4 fruit fly cellular contexts compared by ENCODE assay signal in the genomic region with DNA sequence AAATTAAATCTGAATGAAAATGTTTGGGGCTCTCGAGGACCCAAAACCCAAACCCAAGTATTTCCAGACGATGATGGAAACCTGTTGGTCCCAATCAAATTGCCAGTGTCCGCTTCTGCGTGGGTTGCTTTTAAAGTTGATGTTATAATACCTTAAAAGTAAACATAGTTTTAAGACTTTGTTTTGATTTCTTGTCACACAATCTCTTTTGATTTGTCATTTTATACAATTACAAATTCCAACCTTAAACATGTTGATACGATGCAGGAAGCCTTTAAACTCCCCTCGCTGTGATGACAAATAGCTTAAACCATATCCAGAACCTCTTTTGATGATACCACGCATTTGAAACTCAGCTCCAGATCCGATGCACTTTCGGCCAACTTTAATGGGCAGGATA.
TF ChIP-seq lines count a peak whose summit lies in the region.

No protein-coding gene starts in this region.

- TF ChIP-seq CTCF in whole organism, embryonic (GFP tag; optimal IDR thresholded peaks at IDR 0.05; lab: Kevin White, UChicago) = no peak

TF ChIP-seq in whole organism, embryonic, 481 proteins besides CTCF, POLR2A, EP300 and RAD21:
- TF ChIP-seq dmrt11E (tag; optimal IDR thresholded peaks at IDR 0.05; lab: Kevin White, UChicago) (peak; percentile 9), ems (GFP tag; optimal IDR thresholded peaks at IDR 0.05; lab: Kevin White, UChicago) (no peak), CG18476 (GFP tag; optimal IDR thresholded peaks at IDR 0.05; lab: Kevin White, UChicago) (peak; percentile 59), eve (GFP tag; optimal IDR thresholded peaks at IDR 0.05; lab: Kevin White, UChicago) (peak in 1 of 2 experiments; percentile 6), phol (tag; optimal IDR thresholded peaks at IDR 0.05; lab: Kevin White, UChicago) (peak; percentile 11), row (GFP tag; IDR thresholded peaks at IDR 0.05; lab: Robert Waterston, UW) (peak; percentile 12; the same call in 1 of the 3 replicates)
TF ChIP-seq in whole organism, embryonic: peak in this region for 5.

TF ChIP-seq in whole organism, prepupa, 60 proteins besides CTCF, POLR2A, EP300 and RAD21 (continues in another document):
- no peak for TF ChIP-seq CG3032 (tag; optimal IDR thresholded peaks at IDR 0.05; lab: Kevin White, UChicago)
- peak; percentile 56 for TF ChIP-seq topi (GFP tag; optimal IDR thresholded peaks at IDR 0.05; lab: Kevin White, UChicago)
- peak; percentile 25; the same call in 1 of the 3 replicates for TF ChIP-seq CG8119 (GFP tag; IDR thresholded peaks at IDR 0.05; lab: Robert Waterston, UW)
- peak; percentile 40 for TF ChIP-seq vri (GFP tag; optimal IDR thresholded peaks at IDR 0.05; lab: Kevin White, UChicago)
- TF ChIP-seq eg (GFP tag; IDR thresholded peaks at IDR 0.05; lab: Robert Waterston, UW) = no peak
- TF ChIP-seq Sox102F (GFP tag; optimal IDR thresholded peaks at IDR 0.05; lab: Kevin White, UChicago) = peak; percentile 29
- peak; percentile 62 for TF ChIP-seq svp (GFP tag; lab: Kevin White, UChicago)
- TF ChIP-seq lz (GFP tag; optimal IDR thresholded peaks at IDR 0.05; lab: Kevin White, UChicago) = peak; percentile 33
- peak; percentile 58 for TF ChIP-seq Met (GFP tag; optimal IDR thresholded peaks at IDR 0.05; lab: Kevin White, UChicago)
- TF ChIP-seq dsx (GFP tag; optimal IDR thresholded peaks at IDR 0.05; lab: Kevin White, UChicago; ENCODE audit: poor library complexity, severe bottlenecking) = peak; percentile 11
- peak; percentile 42 for TF ChIP-seq esn (GFP tag; optimal IDR thresholded peaks at IDR 0.05; lab: Kevin White, UChicago)
- peak; percentile 23 for TF ChIP-seq CG34406 (GFP tag; optimal IDR thresholded peaks at IDR 0.05; lab: Kevin White, UChicago)
- TF ChIP-seq CG3919 (GFP tag; optimal IDR thresholded peaks at IDR 0.05; lab: Kevin White, UChicago) = peak; percentile 31
- peak; percentile 40 for TF ChIP-seq OdsH (GFP tag; optimal IDR thresholded peaks at IDR 0.05; lab: Kevin White, UChicago)
- TF ChIP-seq Hr4 (GFP tag; optimal IDR thresholded peaks at IDR 0.05; lab: Kevin White, UChicago) = no peak
- peak; percentile 36 for TF ChIP-seq pdm3 (GFP tag; optimal IDR thresholded peaks at IDR 0.05; lab: Kevin White, UChicago)
- peak; percentile 45 for TF ChIP-seq achi (GFP tag; optimal IDR thresholded peaks at IDR 0.05; lab: Kevin White, UChicago)
- TF ChIP-seq CG6163 (GFP tag; IDR thresholded peaks at IDR 0.05; lab: Robert Waterston, UW) = peak; percentile 43; the same call in 1 of the 3 replicates
- peak; percentile 3 for TF ChIP-seq CG8632 (GFP tag; optimal IDR thresholded peaks at IDR 0.05; lab: Kevin White, UChicago)
- TF ChIP-seq CG6854 (GFP tag; optimal IDR thresholded peaks at IDR 0.05; lab: Kevin White, UChicago) = no peak
- TF ChIP-seq CG16779 (tag; optimal IDR thresholded peaks at IDR 0.05; lab: Kevin White, UChicago) = no peak
- TF ChIP-seq acj6 (GFP tag; optimal IDR thresholded peaks at IDR 0.05; lab: Kevin White, UChicago) = peak; percentile 34
- TF ChIP-seq CG15336 (GFP tag; IDR thresholded peaks at IDR 0.05; lab: Robert Waterston, UW) = no peak
- TF ChIP-seq salr (GFP tag; optimal IDR thresholded peaks at IDR 0.05; lab: Kevin White, UChicago) = no peak
- peak; percentile 52 for TF ChIP-seq Smox (GFP tag; optimal IDR thresholded peaks at IDR 0.05; lab: Kevin White, UChicago)
- no peak for TF ChIP-seq CG6792 (GFP tag; optimal IDR thresholded peaks at IDR 0.05; lab: Kevin White, UChicago)

TF ChIP-seq in whole organism, pupa, 21 proteins besides CTCF, POLR2A, EP300 and RAD21:
- TF ChIP-seq CG10348 (GFP tag; IDR thresholded peaks at IDR 0.05; lab: Robert Waterston, UW) (no peak), fd96Ca (GFP tag; IDR thresholded peaks at IDR 0.05; lab: Robert Waterston, UW) (no peak), CG14655 (GFP tag; optimal IDR thresholded peaks at IDR 0.05; lab: Kevin White, UChicago) (peak; percentile 50), Pif1A (GFP tag; optimal IDR thresholded peaks at IDR 0.05; lab: Kevin White, UChicago) (no peak), gl (tag; optimal IDR thresholded peaks at IDR 0.05; lab: Kevin White, UChicago) (no peak), CG8301 (tag; optimal IDR thresholded peaks at IDR 0.05; lab: Kevin White, UChicago) (peak; percentile 44), CG4496 (GFP tag; IDR thresholded peaks at IDR 0.05; lab: Robert Waterston, UW) (no peak), Snoo (tag; optimal IDR thresholded peaks at IDR 0.05; lab: Kevin White, UChicago) (peak; percentile 27), Ets98B (GFP tag; IDR thresholded peaks at IDR 0.05; lab: Robert Waterston, UW) (no peak), CG17806 (tag; optimal IDR thresholded peaks at IDR 0.05; lab: Kevin White, UChicago) (no peak), EcR (GFP tag; optimal IDR thresholded peaks at IDR 0.05; lab: Kevin White, UChicago) (no peak), Pif1B (GFP tag; optimal IDR thresholded peaks at IDR 0.05; lab: Kevin White, UChicago) (no peak), CG15710 (tag; optimal IDR thresholded peaks at IDR 0.05; lab: Kevin White, UChicago) (peak; percentile 2), CG13204 (GFP tag; optimal IDR thresholded peaks at IDR 0.05; lab: Kevin White, UChicago) (no peak), CG9948 (tag; optimal IDR thresholded peaks at IDR 0.05; lab: Kevin White, UChicago) (peak; percentile 8), CG32121 (GFP tag; IDR thresholded peaks at IDR 0.05; lab: Robert Waterston, UW) (no peak), CG12605 (GFP tag; IDR thresholded peaks at IDR 0.05; lab: Robert Waterston, UW) (no peak), rn (GFP tag; IDR thresholded peaks at IDR 0.05; lab: Robert Waterston, UW) (no peak), D1 (tag; optimal IDR thresholded peaks at IDR 0.05; lab: Kevin White, UChicago) (no peak), CG34367 (tag; optimal IDR thresholded peaks at IDR 0.05; lab: Kevin White, UChicago) (no peak), CG8159 (tag; optimal IDR thresholded peaks at IDR 0.05; lab: Kevin White, UChicago) (peak; percentile 30)

TF ChIP-seq in whole organism, wandering third instar larva, 38 proteins besides CTCF, POLR2A, EP300 and RAD21:
- peak; percentile 48 for TF ChIP-seq rgr (GFP tag; optimal IDR thresholded peaks at IDR 0.05; lab: Kevin White, UChicago)
- peak; percentile 49 for TF ChIP-seq OdsH (GFP tag; optimal IDR thresholded peaks at IDR 0.05; lab: Kevin White, UChicago)
- TF ChIP-seq Abd-B (GFP tag; optimal IDR thresholded peaks at IDR 0.05; lab: Kevin White, UChicago) = no peak
- TF ChIP-seq sv (GFP tag; optimal IDR thresholded peaks at IDR 0.05; lab: Kevin White, UChicago) = no peak
- TF ChIP-seq Vsx2 (GFP tag; optimal IDR thresholded peaks at IDR 0.05; lab: Kevin White, UChicago; ENCODE audit: partially characterized antibody) = no peak
- TF ChIP-seq Sp1 (GFP tag; optimal IDR thresholded peaks at IDR 0.05; lab: Kevin White, UChicago) = peak; percentile 64
- peak; percentile 54 for TF ChIP-seq woc (GFP tag; optimal IDR thresholded peaks at IDR 0.05; lab: Kevin White, UChicago)
- TF ChIP-seq GATAd (GFP tag; optimal IDR thresholded peaks at IDR 0.05; lab: Kevin White, UChicago) = no peak
- no peak for TF ChIP-seq Rel (GFP tag; optimal IDR thresholded peaks at IDR 0.05; lab: Kevin White, UChicago)
- TF ChIP-seq Rel (tag; optimal IDR thresholded peaks at IDR 0.05; lab: Kevin White, UChicago) = no peak
- no peak for TF ChIP-seq dsf (GFP tag; optimal IDR thresholded peaks at IDR 0.05; lab: Kevin White, UChicago; ENCODE audit: borderline replicate concordance)
- no peak for TF ChIP-seq CG9705 (GFP tag; optimal IDR thresholded peaks at IDR 0.05; lab: Kevin White, UChicago)
- TF ChIP-seq h (GFP tag; optimal IDR thresholded peaks at IDR 0.05; lab: Kevin White, UChicago) = peak; percentile 66
- no peak for TF ChIP-seq dmrt93B (GFP tag; optimal IDR thresholded peaks at IDR 0.05; lab: Kevin White, UChicago)
- peak; percentile 27 for TF ChIP-seq psq (GFP tag; optimal IDR thresholded peaks at IDR 0.05; lab: Kevin White, UChicago)
- TF ChIP-seq usp (GFP tag; optimal IDR thresholded peaks at IDR 0.05; lab: Kevin White, UChicago) = no peak
- TF ChIP-seq sage (GFP tag; optimal IDR thresholded peaks at IDR 0.05; lab: Kevin White, UChicago) = no peak
- no peak for TF ChIP-seq Jra (GFP tag; optimal IDR thresholded peaks at IDR 0.05; lab: Kevin White, UChicago)
- no peak for TF ChIP-seq jim (GFP tag; optimal IDR thresholded peaks at IDR 0.05; lab: Kevin White, UChicago)
- peak in 1 of 2 experiments; percentile 47 for TF ChIP-seq foxo (GFP tag; optimal IDR thresholded peaks at IDR 0.05; lab: Kevin White, UChicago)
- TF ChIP-seq Dif (GFP tag; optimal IDR thresholded peaks at IDR 0.05; lab: Kevin White, UChicago; ENCODE audit: partially characterized antibody) = no peak
- no peak for TF ChIP-seq Dfd (GFP tag; optimal IDR thresholded peaks at IDR 0.05; lab: Kevin White, UChicago)
- TF ChIP-seq tai (GFP tag; optimal IDR thresholded peaks at IDR 0.05; lab: Kevin White, UChicago) = no peak
- TF ChIP-seq N (GFP tag; optimal IDR thresholded peaks at IDR 0.05; lab: Kevin White, UChicago) = no peak
- no peak for TF ChIP-seq Hnf4 (GFP tag; optimal IDR thresholded peaks at IDR 0.05; lab: Kevin White, UChicago)
- TF ChIP-seq Hr78 (GFP tag; optimal IDR thresholded peaks at IDR 0.05; lab: Kevin White, UChicago) = no peak
- peak; percentile 56 for TF ChIP-seq fru (GFP tag; optimal IDR thresholded peaks at IDR 0.05; lab: Kevin White, UChicago)
- TF ChIP-seq CrebA (GFP tag; optimal IDR thresholded peaks at IDR 0.05; lab: Kevin White, UChicago; ENCODE audit: borderline replicate concordance) = no peak
- TF ChIP-seq Mio (GFP tag; optimal IDR thresholded peaks at IDR 0.05; lab: Kevin White, UChicago) = no peak
- TF ChIP-seq CG32264 (GFP tag; optimal IDR thresholded peaks at IDR 0.05; lab: Kevin White, UChicago) = no peak
- TF ChIP-seq Myc (optimal IDR thresholded peaks at IDR 0.05; lab: Kevin White, UChicago) = no peak
- peak; percentile 39 for TF ChIP-seq ey (GFP tag; optimal IDR thresholded peaks at IDR 0.05; lab: Kevin White, UChicago)
- no peak for TF ChIP-seq lola (GFP tag; optimal IDR thresholded peaks at IDR 0.05; lab: Kevin White, UChicago)
- peak; percentile 60 for TF ChIP-seq HLH106 (tag; optimal IDR thresholded peaks at IDR 0.05; lab: Kevin White, UChicago)
- no peak for TF ChIP-seq pan (optimal IDR thresholded peaks at IDR 0.05; lab: Kevin White, UChicago)
- TF ChIP-seq br (GFP tag; optimal IDR thresholded peaks at IDR 0.05; lab: Kevin White, UChicago) = peak; percentile 49
- TF ChIP-seq Hr83 (GFP tag; optimal IDR thresholded peaks at IDR 0.05; lab: Kevin White, UChicago; ENCODE audit: poor library complexity, severe bottlenecking) = no peak
- TF ChIP-seq dl (GFP tag; optimal IDR thresholded peaks at IDR 0.05; lab: Kevin White, UChicago; ENCODE audit: insufficient read depth in 1 of 2, partially characterized antibody in 2 of 2) = no peak
- no peak for TF ChIP-seq brk (GFP tag; optimal IDR thresholded peaks at IDR 0.05; lab: Kevin White, UChicago)
